Worm (Caenorhabditis elegans): ENCODE measurements around the gene cutl-4.

- no peak for TF ChIP-seq let-526 (GFP tag; IDR thresholded peaks at IDR 0.05)
- TF ChIP-seq tlf-1 (GFP tag; optimal IDR thresholded peaks at IDR 0.05) = no peak
Observed at ce11 chrV:17694260-17694659, 45.4 kb downstream of the cutl-4 start.

Measured in whole organism, young adult.